Worm (Caenorhabditis elegans): ENCODE results near the gene K09B11.5.

DNA sequence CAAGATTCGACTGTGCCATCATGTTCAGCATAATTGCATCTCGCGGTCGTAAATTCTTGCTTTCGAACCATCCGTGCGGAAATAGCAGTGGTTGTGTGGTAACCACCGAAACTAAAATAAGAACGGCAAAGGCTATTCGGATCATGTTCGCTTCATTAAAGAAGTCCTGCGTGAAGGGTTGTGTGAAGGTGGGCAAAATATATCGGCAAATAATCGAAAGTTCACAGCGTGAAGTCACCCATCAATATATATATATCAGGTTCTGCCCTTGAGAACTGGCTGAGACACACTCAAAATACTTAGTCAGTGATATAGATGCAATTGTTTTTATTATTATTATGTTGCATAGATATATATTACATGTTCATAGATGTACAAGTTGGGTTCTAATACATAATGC is 25.8 kb downstream of the K09B11.5 start, which contains the start of gene Y62E10A.19:
- TF ChIP-seq T22C8.4 (GFP tag; IDR thresholded peaks at IDR 0.05) (no peak), flt-1 (GFP tag; IDR thresholded peaks at IDR 0.05) (no peak), ztf-29 (GFP tag; IDR thresholded peaks at IDR 0.05) (no peak), tab-1 (GFP tag; IDR thresholded peaks at IDR 0.05) (no peak), ref-1 (GFP tag; conservative IDR thresholded peaks at IDR 0.05) (no peak)

All from whole organism, midembryonic.